Fruit fly (Drosophila melanogaster): Measurements from ENCODE around the gene CG14662.

The CG14662 gene

dm6 chr3R:5010153-5010552, 26.1 kb upstream of the CG14662 start (continued):
- TF ChIP-seq CG6683 (GFP tag; optimal IDR thresholded peaks at IDR 0.05): peak; percentile 62
- peak; percentile 94 for TF ChIP-seq Oli (tag; optimal IDR thresholded peaks at IDR 0.05)
- peak; percentile 72 for TF ChIP-seq CG4617 (GFP tag; optimal IDR thresholded peaks at IDR 0.05; ENCODE audit: borderline replicate concordance)
- no peak for TF ChIP-seq cad (GFP tag; optimal IDR thresholded peaks at IDR 0.05)
- peak; percentile 57; the same call in 1 of the 3 replicates for TF ChIP-seq Dbx (GFP tag; IDR thresholded peaks at IDR 0.05)
- no peak for TF ChIP-seq CG2129 (GFP tag; IDR thresholded peaks at IDR 0.05; ENCODE audit: partially characterized antibody)
- peak; percentile 98 for TF ChIP-seq Ets65A (GFP tag)
- TF ChIP-seq btn (GFP tag; optimal IDR thresholded peaks at IDR 0.05): peak; percentile 81
- peak; percentile 78; the same call in 2 of the 3 replicates for TF ChIP-seq jigr1 (GFP tag; IDR thresholded peaks at IDR 0.05)
- TF ChIP-seq corto (GFP tag; optimal IDR thresholded peaks at IDR 0.05): no peak
- peak; percentile 92 for TF ChIP-seq CG10366 (GFP tag; IDR thresholded peaks at IDR 0.05)
- peak; percentile 94 for TF ChIP-seq nmo (GFP tag; optimal IDR thresholded peaks at IDR 0.05)
- peak; percentile 89 for TF ChIP-seq CG18599 (GFP tag; optimal IDR thresholded peaks at IDR 0.05)
- TF ChIP-seq gfzf (GFP tag; optimal IDR thresholded peaks at IDR 0.05): no peak
- peak; percentile 93 for TF ChIP-seq CG12219 (GFP tag; optimal IDR thresholded peaks at IDR 0.05)
- no peak for TF ChIP-seq unc-4 (GFP tag; IDR thresholded peaks at IDR 0.05; ENCODE audit: partially characterized antibody)
- TF ChIP-seq Myb (GFP tag; optimal IDR thresholded peaks at IDR 0.05): peak; percentile 80
- TF ChIP-seq gt (GFP tag; IDR thresholded peaks at IDR 0.05): peak; percentile 72
- TF ChIP-seq shn (GFP tag; optimal IDR thresholded peaks at IDR 0.05): peak; percentile 77
- no peak for TF ChIP-seq Scr (GFP tag; IDR thresholded peaks at IDR 0.05; ENCODE audit: partially characterized antibody)
- peak; percentile 89 for TF ChIP-seq CG6689 (GFP tag; IDR thresholded peaks at IDR 0.05)
- TF ChIP-seq zen (tag; optimal IDR thresholded peaks at IDR 0.05): peak; percentile 68
- peak; percentile 68; the same call in 1 of the 2 replicates for TF ChIP-seq Doc2 (GFP tag; IDR thresholded peaks at IDR 0.05)
- TF ChIP-seq HLHmδ (GFP tag; optimal IDR thresholded peaks at IDR 0.05): no peak
- peak; percentile 83 for TF ChIP-seq ranshi (GFP tag; IDR thresholded peaks at IDR 0.05)
- TF ChIP-seq CG8359 (GFP tag; optimal IDR thresholded peaks at IDR 0.05; ENCODE audit: borderline replicate concordance): peak; percentile 82
- TF ChIP-seq Six4 (GFP tag; optimal IDR thresholded peaks at IDR 0.05): peak; percentile 92
- TF ChIP-seq tx (GFP tag; optimal IDR thresholded peaks at IDR 0.05): peak; percentile 69
- TF ChIP-seq da (GFP tag; optimal IDR thresholded peaks at IDR 0.05): peak; percentile 75
- TF ChIP-seq Usf (GFP tag; optimal IDR thresholded peaks at IDR 0.05): peak; percentile 72
- peak; percentile 27 for TF ChIP-seq CG17912 (GFP tag; optimal IDR thresholded peaks at IDR 0.05)
- peak; percentile 66 for TF ChIP-seq CG9876 (GFP tag; optimal IDR thresholded peaks at IDR 0.05)
- peak; percentile 88 for TF ChIP-seq CG1647 (GFP tag; optimal IDR thresholded peaks at IDR 0.05)
- TF ChIP-seq sisA (GFP tag; IDR thresholded peaks at IDR 0.05): peak; percentile 88
- TF ChIP-seq CG5245 (GFP tag; optimal IDR thresholded peaks at IDR 0.05): peak; percentile 92
- TF ChIP-seq Doc3 (GFP tag; IDR thresholded peaks at IDR 0.05; ENCODE audit: partially characterized antibody): no peak
- peak; percentile 85 for TF ChIP-seq CG17568 (GFP tag; optimal IDR thresholded peaks at IDR 0.05)
- TF ChIP-seq en (GFP tag; optimal IDR thresholded peaks at IDR 0.05): peak; percentile 91
- TF ChIP-seq CG6175 (GFP tag; IDR thresholded peaks at IDR 0.05): peak; percentile 69; the same call in 1 of the 3 replicates
- peak; percentile 64 for TF ChIP-seq Hand (GFP tag; optimal IDR thresholded peaks at IDR 0.05)
- peak; percentile 83 for TF ChIP-seq CG4854 (GFP tag; optimal IDR thresholded peaks at IDR 0.05)
- peak; percentile 36 for TF ChIP-seq pros (GFP tag; optimal IDR thresholded peaks at IDR 0.05)
- peak; percentile 85 for TF ChIP-seq Oaz (GFP tag; IDR thresholded peaks at IDR 0.05)
- peak; percentile 92 for TF ChIP-seq CG8388 (GFP tag; optimal IDR thresholded peaks at IDR 0.05)
- TF ChIP-seq CG11504 (tag; optimal IDR thresholded peaks at IDR 0.05): peak; percentile 94
- TF ChIP-seq ewg (GFP tag; optimal IDR thresholded peaks at IDR 0.05): peak; percentile 83
- no peak for TF ChIP-seq BEAF-32 (GFP tag; optimal IDR thresholded peaks at IDR 0.05)
- TF ChIP-seq hbn (GFP tag; IDR thresholded peaks at IDR 0.05; ENCODE audit: partially characterized antibody): no peak
- TF ChIP-seq PHDP (tag; optimal IDR thresholded peaks at IDR 0.05): peak; percentile 92
